Worm (Caenorhabditis elegans): Measurements from ENCODE around the gene shc-2.

The shc-2 gene

ce11 chrII:5021518-5021917 lies 52.6 kb downstream of the shc-2 start:
- no peak for TF ChIP-seq sptf-1 (tag; optimal IDR thresholded peaks at IDR 0.05)
- no peak for TF ChIP-seq aly-2 (tag; optimal IDR thresholded peaks at IDR 0.05)
- no peak for TF ChIP-seq nhr-28 (tag; optimal IDR thresholded peaks at IDR 0.05)
- TF ChIP-seq nhr-237 (tag; optimal IDR thresholded peaks at IDR 0.05): no peak
- no peak for TF ChIP-seq nhr-11 (tag; optimal IDR thresholded peaks at IDR 0.05)
- no peak for TF ChIP-seq ceh-63 (GFP tag; optimal IDR thresholded peaks at IDR 0.05)
- no peak for TF ChIP-seq lin-15B (tag; optimal IDR thresholded peaks at IDR 0.05)
- TF ChIP-seq unc-130 (tag; optimal IDR thresholded peaks at IDR 0.05): no peak
- TF ChIP-seq ets-5 (GFP tag; IDR thresholded peaks at IDR 0.05): no peak
- TF ChIP-seq alr-1 (tag; optimal IDR thresholded peaks at IDR 0.05; ENCODE audit: borderline replicate concordance): no peak
- TF ChIP-seq ceh-88 (GFP tag; IDR thresholded peaks at IDR 0.05): 0 out of 2 replicates have a peak, but pooled peaks have one; percentile 10
- TF ChIP-seq lsy-2 (tag; optimal IDR thresholded peaks at IDR 0.05): peak in 1 of 2 experiments; percentile 21
- TF ChIP-seq mef-2 (tag; optimal IDR thresholded peaks at IDR 0.05): no peak
- TF ChIP-seq tlp-1 (tag; optimal IDR thresholded peaks at IDR 0.05): no peak
- no peak for TF ChIP-seq dsc-1 (tag; optimal IDR thresholded peaks at IDR 0.05)
- TF ChIP-seq lin-35 (GFP tag; optimal IDR thresholded peaks at IDR 0.05): no peak
- TF ChIP-seq pax-3 (tag; optimal IDR thresholded peaks at IDR 0.05): no peak
- no peak for TF ChIP-seq C34B4.2 (tag; optimal IDR thresholded peaks at IDR 0.05)
- no peak for TF ChIP-seq nhr-90 (tag; optimal IDR thresholded peaks at IDR 0.05; ENCODE audit: poor library complexity)
- TF ChIP-seq isw-1 (GFP tag; IDR thresholded peaks at IDR 0.05): no peak
- peak; percentile 4 for TF ChIP-seq lin-14 (GFP tag; optimal IDR thresholded peaks at IDR 0.05)
- TF ChIP-seq blmp-1 (tag; optimal IDR thresholded peaks at IDR 0.05): peak; percentile 35
- TF ChIP-seq aha-1 (tag; optimal IDR thresholded peaks at IDR 0.05): no peak
- no peak for TF ChIP-seq dpl-1 (GFP tag; optimal IDR thresholded peaks at IDR 0.05)
- no peak for TF ChIP-seq unc-30 (tag; optimal IDR thresholded peaks at IDR 0.05)

ce11 chrII:5022381-5022855 lies 53.5 kb downstream of the shc-2 start, which contains the start of the genes nsy-1 and F59A6.13:
Gene nsy-1, plus strand, starts transcription at chrII:5022757.
Gene F59A6.13, plus strand, starts transcription at chrII:5022805.
- TF ChIP-seq efl-1 (optimal IDR thresholded peaks at IDR 0.05) (no peak), efl-1 (GFP tag; optimal IDR thresholded peaks at IDR 0.05 in 1 of 2) (peak in 1 of 2 experiments; percentile 72), elt-2 (tag; optimal IDR thresholded peaks at IDR 0.05) (peak; percentile 97), unc-130 (tag; optimal IDR thresholded peaks at IDR 0.05) (no peak), lsy-2 (tag; optimal IDR thresholded peaks at IDR 0.05) (no peak)

ce11 chrII:5027952-5028351 lies 59.0 kb downstream of the shc-2 start:
- TF ChIP-seq F16B12.6 (tag; optimal IDR thresholded peaks at IDR 0.05) (no peak), fkh-8 (tag; optimal IDR thresholded peaks at IDR 0.05) (no peak), lir-3 (tag; optimal IDR thresholded peaks at IDR 0.05; ENCODE audit: poor library complexity) (no peak), efl-1 (optimal IDR thresholded peaks at IDR 0.05) (no peak), efl-1 (GFP tag; optimal IDR thresholded peaks at IDR 0.05 in 1 of 2) (no peak), elt-2 (tag; optimal IDR thresholded peaks at IDR 0.05) (no peak), lin-35 (GFP tag; optimal IDR thresholded peaks at IDR 0.05) (no peak), ztf-4 (tag; optimal IDR thresholded peaks at IDR 0.05) (no peak), blmp-1 (tag; optimal IDR thresholded peaks at IDR 0.05) (no peak), aha-1 (tag; optimal IDR thresholded peaks at IDR 0.05) (no peak), unc-62 (GFP tag; optimal IDR thresholded peaks at IDR 0.05) (no peak)

ce11 chrII:5031612-5032011 lies 62.6 kb downstream of the shc-2 start, which contains the start of gene wdr-83:
Gene wdr-83, minus strand, starts transcription at chrII:5031712.
- no peak for TF ChIP-seq aha-1 (tag; optimal IDR thresholded peaks at IDR 0.05)
- no peak for TF ChIP-seq snu-23 (GFP tag; optimal IDR thresholded peaks at IDR 0.05)
- no peak for TF ChIP-seq ztf-11 (tag; optimal IDR thresholded peaks at IDR 0.05)
- TF ChIP-seq tlp-1 (tag; optimal IDR thresholded peaks at IDR 0.05): no peak
- no peak for TF ChIP-seq lin-14 (GFP tag; optimal IDR thresholded peaks at IDR 0.05)
- TF ChIP-seq alr-1 (tag; optimal IDR thresholded peaks at IDR 0.05; ENCODE audit: borderline replicate concordance): no peak
- TF ChIP-seq mep-1 (tag; optimal IDR thresholded peaks at IDR 0.05): no peak
- no peak for TF ChIP-seq jun-1 (tag; optimal IDR thresholded peaks at IDR 0.05)
- TF ChIP-seq lin-35 (GFP tag; optimal IDR thresholded peaks at IDR 0.05): no peak
- no peak for TF ChIP-seq xbp-1 (tag; optimal IDR thresholded peaks at IDR 0.05)
